Worm (Caenorhabditis elegans): ENCODE measurements around the gene F46F5.14.

DNA sequence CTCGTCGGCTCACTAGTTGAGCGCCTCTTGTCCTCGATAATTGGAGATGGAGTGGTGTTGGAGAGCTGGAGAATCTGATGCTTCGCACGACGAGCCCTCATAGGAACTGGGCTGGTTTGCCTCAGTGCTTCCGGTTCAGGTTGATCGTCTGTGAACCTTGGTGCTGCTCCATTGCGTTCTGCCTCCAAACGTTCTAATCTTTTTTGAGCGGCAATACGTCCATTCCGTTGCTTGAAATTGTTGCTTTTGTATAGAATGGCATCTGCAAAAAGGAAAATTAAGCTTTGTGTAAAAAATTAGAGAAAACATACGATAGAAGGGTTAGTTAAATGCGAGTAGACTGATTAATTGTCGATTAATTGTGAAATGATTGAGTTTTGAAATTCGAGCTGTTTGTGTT lies 13.1 kb downstream of the F46F5.14 start, which contains the start of gene F46F5.5:
- TF ChIP-seq nhr-25 (tag; optimal IDR thresholded peaks at IDR 0.05): no peak
- no peak for TF ChIP-seq alr-1 (tag; optimal IDR thresholded peaks at IDR 0.05)
- TF ChIP-seq nhr-11 (tag; optimal IDR thresholded peaks at IDR 0.05): no peak
- no peak for TF ChIP-seq egl-27 (tag; optimal IDR thresholded peaks at IDR 0.05)
- no peak for TF ChIP-seq skn-1 (tag; optimal IDR thresholded peaks at IDR 0.05)
- TF ChIP-seq nhr-77 (tag; optimal IDR thresholded peaks at IDR 0.05): no peak
- no peak for TF ChIP-seq ztf-11 (tag; optimal IDR thresholded peaks at IDR 0.05)
- no peak for TF ChIP-seq zag-1 (tag; optimal IDR thresholded peaks at IDR 0.05)
- TF ChIP-seq aly-2 (tag; optimal IDR thresholded peaks at IDR 0.05): no peak
- TF ChIP-seq elt-1 (tag; optimal IDR thresholded peaks at IDR 0.05): no peak
- TF ChIP-seq ceh-82 (tag; optimal IDR thresholded peaks at IDR 0.05): no peak

Measured in whole organism, L2 larva.